Worm (Caenorhabditis elegans): ENCODE results near the gene ZK1128.7.
A peak's percentile ranks its signal among the peaks of the same experiment; 100 is the strongest.

The ZK1128.7 gene

ce11 chrIII:10132495-10133450 lies 4.0 kb upstream of the ZK1128.7 start (continued):
- TF ChIP-seq zip-2 (tag; optimal IDR thresholded peaks at IDR 0.05) (no peak), ZK337.2 (GFP tag; IDR thresholded peaks at IDR 0.05) (no peak), nhr-77 (tag; optimal IDR thresholded peaks at IDR 0.05) (peak; percentile 14), mes-2 (tag; optimal IDR thresholded peaks at IDR 0.05; ENCODE audit: poor library complexity, severe bottlenecking) (peak; percentile 37), F26F4.8 (GFP tag; conservative IDR thresholded peaks at IDR 0.05) (no peak), ceh-44 (GFP tag; IDR thresholded peaks at IDR 0.05) (no peak), nhr-6 (tag; optimal IDR thresholded peaks at IDR 0.05) (peak; percentile 20), nhr-25 (tag; optimal IDR thresholded peaks at IDR 0.05; ENCODE audit: borderline replicate concordance, insufficient read depth) (no peak), T26A8.4 (GFP tag; IDR thresholded peaks at IDR 0.05) (no peak), nhr-11 (tag; optimal IDR thresholded peaks at IDR 0.05) (no peak), mxl-3 (GFP tag; optimal IDR thresholded peaks at IDR 0.05) (peak; percentile 16), aha-1 (tag) (peak; percentile 87), zag-1 (tag; optimal IDR thresholded peaks at IDR 0.05) (no peak), F37D6.2 (tag; optimal IDR thresholded peaks at IDR 0.05) (no peak), hmg-1.1 (GFP tag; IDR thresholded peaks at IDR 0.05) (no peak), madf-5 (GFP tag; IDR thresholded peaks at IDR 0.05) (no peak), gei-8 (GFP tag; optimal IDR thresholded peaks at IDR 0.05) (no peak), daf-19 (GFP tag; conservative IDR thresholded peaks at IDR 0.05) (no peak), ceh-28 (tag; optimal IDR thresholded peaks at IDR 0.05) (no peak), ceh-32 (tag; optimal IDR thresholded peaks at IDR 0.05; ENCODE audit: poor library complexity) (no peak), nhr-41 (GFP tag; IDR thresholded peaks at IDR 0.05) (no peak), Y5F2A.4 (GFP tag; optimal IDR thresholded peaks at IDR 0.05) (no peak), ama-1 (optimal IDR thresholded peaks at IDR 0.05) (no peak), nhr-42 (GFP tag; IDR thresholded peaks at IDR 0.05) (no peak), egl-43 (GFP tag; IDR thresholded peaks at IDR 0.05) (no peak), aly-2 (tag; optimal IDR thresholded peaks at IDR 0.05) (no peak), nhr-102 (tag; optimal IDR thresholded peaks at IDR 0.05) (no peak), Y48G9A.11 (GFP tag; IDR thresholded peaks at IDR 0.05) (no peak), F44E2.7 (GFP tag; IDR thresholded peaks at IDR 0.05) (no peak), vab-7 (GFP tag; IDR thresholded peaks at IDR 0.05) (no peak), mxl-2 (GFP tag; conservative IDR thresholded peaks at IDR 0.05) (no peak), skn-1 (tag; optimal IDR thresholded peaks at IDR 0.05) (no peak), zip-11 (GFP tag; IDR thresholded peaks at IDR 0.05) (no peak), nhr-111 (GFP tag; optimal IDR thresholded peaks at IDR 0.05) (no peak), saeg-2 (GFP tag; IDR thresholded peaks at IDR 0.05) (no peak), daf-16 (GFP tag; optimal IDR thresholded peaks at IDR 0.05) (no peak), daf-16 (tag; optimal IDR thresholded peaks at IDR 0.05) (peak; percentile 65), set-16 (GFP tag; IDR thresholded peaks at IDR 0.05) (peak; percentile 79; the same call in 1 of the 2 replicates), ceh-20 (GFP tag; IDR thresholded peaks at IDR 0.05) (no peak), lin-39 (tag; optimal IDR thresholded peaks at IDR 0.05) (no peak), lin-13 (GFP tag; optimal IDR thresholded peaks at IDR 0.05) (no peak), Y75B8A.6 (GFP tag; IDR thresholded peaks at IDR 0.05) (no peak), madf-9 (GFP tag; conservative IDR thresholded peaks at IDR 0.05) (no peak), dve-1 (tag; optimal IDR thresholded peaks at IDR 0.05; ENCODE audit: insufficient read depth) (peak; percentile 90), tra-1 (GFP tag; IDR thresholded peaks at IDR 0.05) (no peak), unc-39 (tag; optimal IDR thresholded peaks at IDR 0.05) (no peak), nhr-237 (tag; optimal IDR thresholded peaks at IDR 0.05) (no peak), mdt-29 (GFP tag; IDR thresholded peaks at IDR 0.05) (no peak), hlh-30 (tag; optimal IDR thresholded peaks at IDR 0.05; ENCODE audit: insufficient read depth) (peak; percentile 71), lin-29 (GFP tag; IDR thresholded peaks at IDR 0.05) (no peak)
